Fruit fly (Drosophila melanogaster) whole organism, embryonic: Measurements from ENCODE around the gene numb.

Source experiments
- Abd-B ChIP-seq: fragments of 200-800 bp; sonication (Bioruptor generic); optimal IDR thresholded peaks from 2 replicates; lab custom pipeline; 2018; ENCODE audit warnings: missing biosample characterization, mild to moderate bottlenecking, missing genetic modification characterization, moderate library complexity
- Awh ChIP-seq: fragments of 200-800 bp; sonication (Bioruptor generic); IDR thresholded peaks from 2 replicates; pipeline ENCODE4, ENCODE4 v1.3.6; 2022; ENCODE audit warnings: missing biosample characterization, missing genetic modification characterization
- Bdp1 ChIP-seq: fragments of 200-800 bp; sonication (Bioruptor generic); optimal IDR thresholded peaks from 3 replicates; lab custom pipeline; 2016; ENCODE audit warnings: missing biosample characterization, missing genetic modification characterization
- Bgb ChIP-seq: fragments of 200-800 bp; sonication (Bioruptor generic); IDR thresholded peaks from 2 replicates; pipeline ENCODE4 v1.3.6; 2022; ENCODE audit warnings: missing biosample characterization, missing genetic modification characterization; ENCODE audit not compliant: partially characterized antibody
- CG11093 ChIP-seq: fragments of 200-800 bp; sonication (Bioruptor generic); IDR thresholded peaks from 3 replicates; pipeline ENCODE4 v1.3.6; 2022; ENCODE audit warnings: missing biosample characterization, missing genetic modification characterization
- CG12104 ChIP-seq: fragments of 200-800 bp; sonication (Bioruptor generic); optimal IDR thresholded peaks from 3 replicates; lab custom pipeline; 2016; ENCODE audit warnings: missing biosample characterization, missing genetic modification characterization
- CG12236 ChIP-seq: fragments of 200-800 bp; sonication (Bioruptor generic); optimal IDR thresholded peaks from 2 replicates; lab custom pipeline; 2016; ENCODE audit warnings: missing biosample characterization, missing genetic modification characterization
- CG13296 ChIP-seq: fragments of 200-800 bp; sonication (Bioruptor generic); optimal IDR thresholded peaks from 3 replicates; lab custom pipeline; 2018; ENCODE audit warnings: missing biosample characterization, mild to moderate bottlenecking, missing genetic modification characterization
- CG14710 ChIP-seq: fragments of 200-800 bp; sonication (Bioruptor generic); optimal IDR thresholded peaks from 3 replicates; lab custom pipeline; 2019; ENCODE audit warnings: missing biosample characterization, mild to moderate bottlenecking, missing genetic modification characterization, moderate library complexity
- CG14965 ChIP-seq: fragments of 200-800 bp; sonication (Bioruptor generic); optimal IDR thresholded peaks from 2 replicates; lab custom pipeline; 2016; ENCODE audit warnings: missing biosample characterization, missing genetic modification characterization, borderline replicate concordance
- CG15696 ChIP-seq: fragments of 200-800 bp; sonication (Bioruptor generic); optimal IDR thresholded peaks from 2 replicates; lab custom pipeline; 2019; ENCODE audit warnings: missing biosample characterization, mild to moderate bottlenecking, missing genetic modification characterization, moderate library complexity
- CG17361 ChIP-seq: fragments of 200-800 bp; sonication (Bioruptor generic); IDR thresholded peaks from 3 replicates; pipeline ENCODE4 v1.3.6; 2022; ENCODE audit warnings: missing biosample characterization, missing genetic modification characterization
- CG2116 ChIP-seq: fragments of 200-800 bp; sonication (Bioruptor generic); optimal IDR thresholded peaks from 3 replicates; lab custom pipeline; 2018; ENCODE audit warnings: missing biosample characterization, mild to moderate bottlenecking, missing genetic modification characterization
- CG2199 ChIP-seq: fragments of 200-800 bp; sonication (Bioruptor generic); IDR thresholded peaks from 3 replicates; pipeline ENCODE4 v1.3.6; 2022; ENCODE audit warnings: missing biosample characterization, missing genetic modification characterization
- CG2712 ChIP-seq: fragments of 200-800 bp; optimal IDR thresholded peaks from 3 replicates; lab custom pipeline; 2019; ENCODE audit warnings: missing biosample characterization, mild to moderate bottlenecking, missing genetic modification characterization, moderate library complexity
- CG32532 ChIP-seq: fragments of 200-800 bp; sonication (Bioruptor generic); IDR thresholded peaks from 2 replicates; pipeline ENCODE4 v1.3.6; 2022; ENCODE audit warnings: missing biosample characterization, missing genetic modification characterization
- CG5953 ChIP-seq: fragments of 200-800 bp; sonication (Bioruptor generic); IDR thresholded peaks from 2 replicates; pipeline ENCODE4 v1.3.6; 2022; ENCODE audit warnings: missing biosample characterization, missing genetic modification characterization
- CG7271 ChIP-seq: fragments of 200-800 bp; sonication (Bioruptor generic); optimal IDR thresholded peaks from 2 replicates; lab custom pipeline; 2018; ENCODE audit warnings: missing biosample characterization, mild to moderate bottlenecking, missing genetic modification characterization, moderate library complexity
- CG7963 ChIP-seq: fragments of 200-800 bp; sonication (Bioruptor generic); IDR thresholded peaks from 3 replicates; pipeline ENCODE4 v1.3.6; 2022; ENCODE audit warnings: missing biosample characterization, missing genetic modification characterization; ENCODE audit not compliant: partially characterized antibody
- CG9609 ChIP-seq: fragments of 200-800 bp; sonication (Bioruptor generic); optimal IDR thresholded peaks from 3 replicates; lab custom pipeline; 2016; ENCODE audit warnings: missing biosample characterization, missing genetic modification characterization
- Camta ChIP-seq: fragments of 200-800 bp; sonication (Bioruptor generic); optimal IDR thresholded peaks from 2 replicates; lab custom pipeline; 2016; ENCODE audit warnings: missing biosample characterization, missing genetic modification characterization
- E2f2 ChIP-seq: fragments of 200-800 bp; sonication (Bioruptor generic); IDR thresholded peaks from 2 replicates; pipeline ENCODE4 v1.3.6; 2022; ENCODE audit warnings: missing biosample characterization, missing genetic modification characterization
- HHEX ChIP-seq: fragments of 200-800 bp; sonication (Bioruptor generic); optimal IDR thresholded peaks from 3 replicates; lab custom pipeline; 2017; ENCODE audit warnings: missing biosample characterization, mild to moderate bottlenecking, missing genetic modification characterization, missing genetic modification reagents
- HLH3B ChIP-seq: fragments of 200-800 bp; sonication (Bioruptor generic); IDR thresholded peaks from 2 replicates; pipeline ENCODE4 v1.3.6; 2022; ENCODE audit warnings: missing biosample characterization, missing genetic modification characterization
- Hr39 ChIP-seq: fragments of >200 bp; optimal IDR thresholded peaks from 2 replicates; lab custom pipeline; 2017
- Hr51 ChIP-seq, 2 experiments: fragments of 200-800 bp; sonication (Bioruptor generic); optimal IDR thresholded peaks; 2 replicates in 1 of 2; 3 replicates in 1 of 2; lab custom pipeline; 2016 to 2018; ENCODE audit warnings: missing biosample characterization in 2 of 2, missing genetic modification characterization in 2 of 2, mild to moderate bottlenecking in 1 of 2, moderate library complexity in 1 of 2
- Kr ChIP-seq: fragments of 200-800 bp; sonication (Bioruptor generic); optimal IDR thresholded peaks from 2 replicates; lab custom pipeline; 2017; ENCODE audit warnings: missing biosample characterization, mild to moderate bottlenecking, missing genetic modification characterization
- Lim3 ChIP-seq: fragments of 200-800 bp; sonication (Bioruptor generic); IDR thresholded peaks from 2 replicates; pipeline ENCODE4 v1.3.6; 2022; ENCODE audit warnings: missing biosample characterization, missing genetic modification characterization
- MTF-1 ChIP-seq: fragments of 200-800 bp; sonication (Bioruptor generic); optimal IDR thresholded peaks from 2 replicates; lab custom pipeline; 2018; ENCODE audit warnings: missing biosample characterization, mild to moderate bottlenecking, missing genetic modification characterization, borderline replicate concordance
- NC2β ChIP-seq: fragments of 200-800 bp; sonication (Bioruptor generic); optimal IDR thresholded peaks from 2 replicates; lab custom pipeline; 2016; ENCODE audit warnings: missing biosample characterization, missing genetic modification characterization
- Scr ChIP-seq: fragments of 200-800 bp; sonication (Bioruptor generic); IDR thresholded peaks from 2 replicates; pipeline ENCODE4 v1.3.6; 2022; ENCODE audit warnings: missing biosample characterization, missing genetic modification characterization; ENCODE audit not compliant: partially characterized antibody
- Tbp ChIP-seq: fragments of >200 bp; optimal IDR thresholded peaks from 2 replicates; lab custom pipeline; 2018; ENCODE audit warnings: missing biosample characterization, missing genetic modification characterization
- Xrp1 ChIP-seq: fragments of 200-800 bp; sonication (Bioruptor generic); IDR thresholded peaks from 2 replicates; pipeline ENCODE4 v1.3.6; 2022; ENCODE audit warnings: missing biosample characterization, missing genetic modification characterization
- ara ChIP-seq: fragments of 200-800 bp; sonication (Bioruptor generic); IDR thresholded peaks from 2 replicates; pipeline ENCODE4 v1.3.6; 2022; ENCODE audit warnings: missing biosample characterization, missing genetic modification characterization
- az2 ChIP-seq: fragments of 200-800 bp; sonication (Bioruptor generic); optimal IDR thresholded peaks from 3 replicates; lab custom pipeline; 2016; ENCODE audit warnings: missing biosample characterization, missing genetic modification characterization
- chinmo ChIP-seq: fragments of 200-800 bp; sonication (Bioruptor generic); IDR thresholded peaks from 4 replicates; pipeline ENCODE4 v1.3.6; 2022; ENCODE audit warnings: missing biosample characterization, missing genetic modification characterization; ENCODE audit not compliant: partially characterized antibody
- ci ChIP-seq: fragments of 200-800 bp; sonication (Bioruptor generic); IDR thresholded peaks from 3 replicates; pipeline ENCODE4 v1.3.6; 2022; ENCODE audit warnings: missing biosample characterization, missing genetic modification characterization
- disco-r ChIP-seq: fragments of 200-800 bp; sonication (Bioruptor generic); optimal IDR thresholded peaks from 2 replicates; lab custom pipeline; 2016; ENCODE audit warnings: missing biosample characterization, missing genetic modification characterization
- exex ChIP-seq: fragments of 200-800 bp; sonication (Bioruptor generic); optimal IDR thresholded peaks from 4 replicates; lab custom pipeline; 2018; ENCODE audit warnings: missing biosample characterization, mild to moderate bottlenecking, missing genetic modification characterization, moderate library complexity
- gce ChIP-seq: fragments of 200-800 bp; sonication (Bioruptor generic); IDR thresholded peaks from 3 replicates; pipeline ENCODE4 v1.3.6; 2022; ENCODE audit warnings: missing biosample characterization, missing genetic modification characterization
- gem ChIP-seq: fragments of 200-800 bp; sonication (Bioruptor generic); optimal IDR thresholded peaks from 2 replicates; lab custom pipeline; 2019; ENCODE audit warnings: missing biosample characterization, mild to moderate bottlenecking, missing genetic modification characterization, moderate library complexity
- jigr1 ChIP-seq: fragments of 200-800 bp; sonication (Bioruptor generic); IDR thresholded peaks from 3 replicates; pipeline ENCODE4 v1.3.6; 2022; ENCODE audit warnings: missing biosample characterization, missing genetic modification characterization
- kay ChIP-seq: fragments of 200-800 bp; sonication (Bioruptor generic); optimal IDR thresholded peaks from 2 replicates; lab custom pipeline; 2016; ENCODE audit warnings: missing biosample characterization, missing genetic modification characterization
- kni ChIP-seq: fragments of 200-800 bp; sonication (Bioruptor generic); optimal IDR thresholded peaks from 3 replicates; lab custom pipeline; 2017; ENCODE audit warnings: mild to moderate bottlenecking, missing biosample characterization, missing genetic modification reagents, missing genetic modification characterization
- phol ChIP-seq: fragments of 200-800 bp; sonication (Bioruptor generic); optimal IDR thresholded peaks from 3 replicates; lab custom pipeline; 2018; ENCODE audit warnings: missing biosample characterization, mild to moderate bottlenecking, missing genetic modification characterization, moderate library complexity
- pros ChIP-seq: fragments of 200-800 bp; sonication (Bioruptor generic); optimal IDR thresholded peaks from 3 replicates; lab custom pipeline; 2019; ENCODE audit warnings: missing biosample characterization, mild to moderate bottlenecking, missing genetic modification characterization, moderate library complexity
- sima ChIP-seq: fragments of 200-800 bp; sonication (Bioruptor generic); optimal IDR thresholded peaks from 2 replicates; lab custom pipeline; 2016; ENCODE audit warnings: missing biosample characterization, missing genetic modification characterization
- stwl ChIP-seq: fragments of 200-800 bp; sonication (Bioruptor generic); optimal IDR thresholded peaks from 3 replicates; lab custom pipeline; 2018; ENCODE audit warnings: missing biosample characterization, mild to moderate bottlenecking, missing genetic modification characterization, moderate library complexity
- tup ChIP-seq: fragments of 200-800 bp; sonication (Bioruptor generic); optimal IDR thresholded peaks from 2 replicates; lab custom pipeline; 2016; ENCODE audit warnings: missing biosample characterization, mild to moderate bottlenecking, missing genetic modification characterization, moderate library complexity

numb gene

dm6 chr2L:9464455-9465063 is 27.3 kb downstream of the numb start (continued):
- TF ChIP-seq CG12104 (no peak), Lim3 (GFP tag; lab: Robert Waterston, UW) (no peak), CG7271 (tag; lab: Kevin White, UChicago) (peak; percentile 10), CG32532 (GFP tag; lab: Robert Waterston, UW) (peak; percentile 35; the same call in 1 of the 2 replicates), Kr (no peak), Xrp1 (peak; percentile 11; the same call in 1 of the 2 replicates), CG2199 (GFP tag; lab: Robert Waterston, UW) (peak; percentile 82; the same call in 2 of the 3 replicates), pros (GFP tag; lab: Kevin White, UChicago) (no peak), stwl (tag; lab: Kevin White, UChicago) (peak; percentile 16), Bgb (peak; percentile 78), Hr51 (GFP tag; optimal IDR thresholded peaks at IDR 0.05; lab: Kevin White, UChicago) (peak in 1 of 2 experiments; percentile 1), Bdp1 (GFP tag; lab: Kevin White, UChicago) (no peak), CG14965 (peak; percentile 91), kay (GFP tag; lab: Kevin White, UChicago) (no peak), kni (GFP tag; lab: Kevin White, UChicago) (peak; percentile 41), Tbp (GFP tag; lab: Kevin White, UChicago) (no peak), CG14710 (tag; lab: Kevin White, UChicago) (peak; percentile 3), HLH3B (GFP tag; lab: Robert Waterston, UW) (peak; percentile 9; the same call in 1 of the 2 replicates), CG7963 (GFP tag; lab: Robert Waterston, UW) (0 out of 3 replicates have a peak, but pooled peaks have one; percentile 10), CG11093 (no peak), Scr (0 out of 2 replicates have a peak, but pooled peaks have one; percentile 36), HHEX (peak; percentile 5), ci (GFP tag; lab: Robert Waterston, UW) (0 out of 3 replicates have a peak, but pooled peaks have one; percentile 17), Abd-B (GFP tag; lab: Kevin White, UChicago) (no peak)

- TF ChIP-seq E2f2 (no peak), tup (no peak), disco-r (GFP tag; lab: Kevin White, UChicago) (no peak), Hr39 (peak; percentile 96)
Observed at dm6 chr2L:9467392-9467791, 30.1 kb downstream of the numb start.

- TF ChIP-seq gce (no peak), Camta (GFP tag; lab: Kevin White, UChicago) (no peak), exex (tag; lab: Kevin White, UChicago) (no peak), jigr1 (GFP tag; lab: Robert Waterston, UW) (no peak), gem (tag; lab: Kevin White, UChicago) (peak; percentile 36), CG13296 (GFP tag; lab: Kevin White, UChicago) (no peak), MTF-1 (GFP tag; lab: Kevin White, UChicago) (no peak), phol (peak; percentile 10), CG9609 (GFP tag; lab: Kevin White, UChicago) (no peak), az2 (GFP tag; lab: Kevin White, UChicago) (no peak), chinmo (GFP tag; lab: Robert Waterston, UW) (no peak), CG2712 (tag; lab: Kevin White, UChicago) (peak; percentile 16), ara (no peak), CG5953 (GFP tag; lab: Robert Waterston, UW) (no peak), CG12236 (GFP tag; lab: Kevin White, UChicago) (no peak), Awh (GFP tag; lab: Robert Waterston, UW) (no peak), CG2116 (GFP tag; lab: Kevin White, UChicago) (no peak), CG17361 (GFP tag; lab: Robert Waterston, UW) (0 out of 3 replicates have a peak, but pooled peaks have one; percentile 12), NC2β (GFP tag; lab: Kevin White, UChicago) (no peak), CG14965 (no peak), CG15696 (peak; percentile 3), sima (no peak)
Observed at dm6 chr2L:9487468-9487867, 50.2 kb downstream of the numb start.
